Worm (Caenorhabditis elegans): ENCODE results near the gene F49F1.12.
A peak's percentile ranks its signal among the peaks of the same experiment; 100 is the strongest.

ce11 chrIV:4178424-4178823 lies 35.5 kb upstream of the F49F1.12 start, which contains the start of gene tsen-34:
- TF ChIP-seq B0310.2 (tag; optimal IDR thresholded peaks at IDR 0.05) = no peak
- no peak for TF ChIP-seq scrt-1 (GFP tag; IDR thresholded peaks at IDR 0.05)
- peak; percentile 4 for TF ChIP-seq ama-1 (optimal IDR thresholded peaks at IDR 0.05)
- TF ChIP-seq sea-1 (GFP tag; conservative IDR thresholded peaks at IDR 0.05) = no peak
- no peak for TF ChIP-seq pes-1 (GFP tag; IDR thresholded peaks at IDR 0.05)
- TF ChIP-seq tbx-37 (GFP tag; conservative IDR thresholded peaks at IDR 0.05) = no peak
